Worm (Caenorhabditis elegans): Measurements from ENCODE around the gene tbc-12.

- no peak for TF ChIP-seq unc-39 (tag; optimal IDR thresholded peaks at IDR 0.05)
- no peak for TF ChIP-seq lin-13 (GFP tag; optimal IDR thresholded peaks at IDR 0.05)
- no peak for TF ChIP-seq nhr-11 (tag; optimal IDR thresholded peaks at IDR 0.05)
- no peak for TF ChIP-seq nhr-25 (tag; optimal IDR thresholded peaks at IDR 0.05; ENCODE audit: borderline replicate concordance, insufficient read depth)
- no peak for TF ChIP-seq mdl-1 (tag; optimal IDR thresholded peaks at IDR 0.05)
- no peak for TF ChIP-seq tra-1 (GFP tag; IDR thresholded peaks at IDR 0.05)
- TF ChIP-seq ceh-82 (tag; optimal IDR thresholded peaks at IDR 0.05), result no peak
- no peak for TF ChIP-seq skn-1 (tag; optimal IDR thresholded peaks at IDR 0.05)
- no peak for TF ChIP-seq snpc-4 (tag; optimal IDR thresholded peaks at IDR 0.05)
These were observed 40.4 kb upstream of the tbc-12 start, which contains the start of the genes ccd-5 and F52H2.1 for ce11 chrX:2572646-2573149.
